Fruit fly (Drosophila melanogaster) S2 (cell line): ENCODE measurements around the gene CG8149.

Experiments
- CG8478 ChIP-seq: fragments of >200 bp; optimal IDR thresholded peaks from 2 replicates; lab custom pipeline; 2018
- CTCF ChIP-seq, 2 experiments: fragments of >200 bp; optimal IDR thresholded peaks; 2 replicates each; lab custom pipeline; 2018

DNA sequence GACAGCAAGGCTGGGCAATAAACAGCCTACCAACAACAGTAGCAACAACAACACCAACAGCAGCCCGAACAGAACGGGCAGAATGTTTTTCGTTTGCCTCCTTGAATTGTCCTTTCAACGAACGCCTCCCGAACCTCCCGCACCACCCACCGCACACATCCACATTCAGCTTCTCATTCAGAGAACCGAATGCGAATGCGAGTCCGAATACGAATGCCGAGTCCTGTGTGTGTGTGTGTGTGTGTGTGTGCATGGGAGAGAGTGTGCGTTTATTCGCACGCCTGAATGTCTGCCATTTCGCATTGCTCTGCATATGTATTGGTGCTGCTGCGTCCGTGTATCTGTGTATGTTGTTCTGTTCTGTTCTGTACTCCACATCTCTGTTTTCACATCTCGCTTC lies 16.0 kb upstream of the CG8149 start:
- TF ChIP-seq CTCF (optimal IDR thresholded peaks at IDR 0.05; lab: Kevin White, UChicago) (no peak), CG8478 (lab: Kevin White, UChicago) (no peak)
